Worm (Caenorhabditis elegans) whole organism, L2 larva: ENCODE results near the gene F59A6.3.

Source experiments
- C34F6.9 ChIP-seq: fragments of 150-350 bp; optimal IDR thresholded peaks from 2 replicates; lab custom pipeline; 2014; ENCODE audit warnings: missing biosample characterization, missing genetic modification characterization
- F13H6.1 ChIP-seq: sonication (generic microtip); optimal IDR thresholded peaks from 2 replicates; lab custom pipeline; 2016; ENCODE audit warnings: missing genetic modification characterization, missing compliant biosample characterization
- R02D3.7 ChIP-seq: fragments of 150-350 bp; optimal IDR thresholded peaks from 2 replicates; lab custom pipeline; 2014; ENCODE audit warnings: missing biosample characterization, missing genetic modification characterization
- Y55F3AM.14 ChIP-seq: fragments of 200-800 bp; sonication (Bioruptor generic); optimal IDR thresholded peaks from 2 replicates; lab custom pipeline; 2018; ENCODE audit warnings: mild to moderate bottlenecking, missing genetic modification characterization, missing compliant biosample characterization
- ZK546.5 ChIP-seq: sonication (generic microtip); optimal IDR thresholded peaks from 2 replicates; lab custom pipeline; 2017; ENCODE audit warnings: missing biosample characterization, missing genetic modification characterization
- alr-1 ChIP-seq: fragments of 150-350 bp; optimal IDR thresholded peaks from 2 replicates; lab custom pipeline; 2014; ENCODE audit warnings: missing biosample characterization, missing genetic modification characterization
- aly-2 ChIP-seq: fragments of 150-350 bp; optimal IDR thresholded peaks from 2 replicates; lab custom pipeline; 2014; ENCODE audit warnings: missing biosample characterization, missing genetic modification characterization
- ama-1 ChIP-seq: fragments of 150-350 bp; optimal IDR thresholded peaks from 2 replicates; lab custom pipeline; 2018; ENCODE audit warnings: inconsistent platforms
- blmp-1 ChIP-seq: sonication (generic microtip); optimal IDR thresholded peaks from 2 replicates; lab custom pipeline; 2017; ENCODE audit warnings: missing genetic modification characterization, mild to moderate bottlenecking, missing compliant biosample characterization, antibody characterized with exemption, moderate library complexity; ENCODE audit not compliant: insufficient read depth
- ceh-16 ChIP-seq: fragments of 150-350 bp; optimal IDR thresholded peaks from 2 replicates; lab custom pipeline; 2014; ENCODE audit warnings: missing biosample characterization, missing genetic modification characterization
- ceh-82 ChIP-seq: fragments of 150-350 bp; optimal IDR thresholded peaks from 2 replicates; lab custom pipeline; 2014; ENCODE audit warnings: missing biosample characterization, missing genetic modification characterization
- crh-2 ChIP-seq: sonication (generic microtip); optimal IDR thresholded peaks from 2 replicates; lab custom pipeline; 2017; ENCODE audit warnings: missing biosample characterization, missing genetic modification characterization
- dmd-4 ChIP-seq: sonication (generic microtip); optimal IDR thresholded peaks from 2 replicates; lab custom pipeline; 2017; ENCODE audit warnings: missing biosample characterization, missing genetic modification characterization
- egl-27 ChIP-seq: sonication (generic microtip); optimal IDR thresholded peaks from 3 replicates; lab custom pipeline; 2017; ENCODE audit warnings: missing biosample characterization, missing genetic modification reagents, missing genetic modification characterization
- elt-1 ChIP-seq: fragments of 150-350 bp; optimal IDR thresholded peaks from 2 replicates; lab custom pipeline; 2014; ENCODE audit warnings: missing biosample characterization, missing genetic modification characterization
- elt-3 ChIP-seq: sonication (generic microtip); optimal IDR thresholded peaks from 2 replicates; lab custom pipeline; 2017; ENCODE audit warnings: missing biosample characterization, missing genetic modification characterization
- fos-1 ChIP-seq: fragments of 150-350 bp; optimal IDR thresholded peaks from 2 replicates; lab custom pipeline; 2014; ENCODE audit warnings: missing biosample characterization, missing genetic modification characterization
- gmeb-1 ChIP-seq: fragments of 150-350 bp; optimal IDR thresholded peaks from 2 replicates; lab custom pipeline; 2014; ENCODE audit warnings: missing biosample characterization, missing genetic modification characterization
- lin-11 ChIP-seq: fragments of 150-350 bp; sonication (generic microtip); optimal IDR thresholded peaks from 2 replicates; lab custom pipeline; 2014; ENCODE audit warnings: missing biosample characterization, missing genetic modification characterization, inconsistent platforms, mixed read lengths
- lin-13 ChIP-seq: fragments of 150-350 bp; optimal IDR thresholded peaks from 2 replicates; lab custom pipeline; 2014; ENCODE audit warnings: missing biosample characterization, missing genetic modification reagents, missing genetic modification characterization
- lin-39 ChIP-seq: fragments of 150-350 bp; optimal IDR thresholded peaks from 2 replicates; lab custom pipeline; 2014; ENCODE audit warnings: missing biosample characterization, missing genetic modification reagents, missing genetic modification characterization
- lsy-2 ChIP-seq, 2 experiments: fragments of 150-350 bp in 1 of 2; sonication (generic microtip) in 1 of 2; optimal IDR thresholded peaks; 2 replicates each; lab custom pipeline; 2014 to 2017; ENCODE audit warnings: missing biosample characterization in 2 of 2, missing genetic modification characterization in 2 of 2
- mab-5 ChIP-seq: fragments of 150-350 bp; optimal IDR thresholded peaks from 2 replicates; lab custom pipeline; 2014; ENCODE audit warnings: missing biosample characterization, missing genetic modification characterization
- mbf-1 ChIP-seq: sonication (generic microtip); optimal IDR thresholded peaks from 2 replicates; lab custom pipeline; 2017; ENCODE audit warnings: missing biosample characterization, missing genetic modification characterization
- mdl-1 ChIP-seq, 2 experiments: fragments of 150-350 bp in 1 of 2; sonication (generic microtip) in 1 of 2; optimal IDR thresholded peaks; 2 replicates each; lab custom pipeline; 2017; ENCODE audit warnings: missing biosample characterization in 2 of 2, missing genetic modification characterization in 2 of 2
- nhr-10 ChIP-seq: sonication (generic microtip); optimal IDR thresholded peaks from 2 replicates; lab custom pipeline; 2017; ENCODE audit warnings: missing biosample characterization, missing genetic modification characterization
- nhr-11 ChIP-seq: fragments of 150-350 bp; optimal IDR thresholded peaks from 2 replicates; lab custom pipeline; 2014; ENCODE audit warnings: missing biosample characterization, missing genetic modification characterization
- nhr-12 ChIP-seq: fragments of 150-350 bp; optimal IDR thresholded peaks from 2 replicates; lab custom pipeline; 2014; ENCODE audit warnings: missing biosample characterization, missing genetic modification characterization
- nhr-129 ChIP-seq: fragments of 150-350 bp; optimal IDR thresholded peaks from 2 replicates; lab custom pipeline; 2014; ENCODE audit warnings: missing biosample characterization, missing genetic modification characterization
- nhr-21 ChIP-seq: fragments of 150-350 bp; optimal IDR thresholded peaks from 2 replicates; lab custom pipeline; 2014; ENCODE audit warnings: missing biosample characterization, missing genetic modification characterization
- nhr-23 ChIP-seq: fragments of 150-350 bp; optimal IDR thresholded peaks from 2 replicates; lab custom pipeline; 2014; ENCODE audit warnings: missing biosample characterization, missing genetic modification reagents, missing genetic modification characterization
- nhr-237 ChIP-seq: fragments of 150-350 bp; optimal IDR thresholded peaks from 2 replicates; lab custom pipeline; 2014; ENCODE audit warnings: missing biosample characterization, missing genetic modification characterization
- nhr-25 ChIP-seq: fragments of 150-350 bp; sonication (generic microtip); optimal IDR thresholded peaks from 3 replicates; lab custom pipeline; 2014; ENCODE audit warnings: missing biosample characterization, missing genetic modification characterization
- nhr-6 ChIP-seq: fragments of 150-350 bp; optimal IDR thresholded peaks from 2 replicates; lab custom pipeline; 2014; ENCODE audit warnings: missing biosample characterization, missing genetic modification characterization
- nhr-77 ChIP-seq: fragments of 150-350 bp; optimal IDR thresholded peaks from 2 replicates; lab custom pipeline; 2014; ENCODE audit warnings: missing biosample characterization, missing genetic modification characterization
- peb-1 ChIP-seq: fragments of 150-350 bp; optimal IDR thresholded peaks from 2 replicates; lab custom pipeline; 2014; ENCODE audit warnings: missing biosample characterization, missing genetic modification characterization
- sem-4 ChIP-seq: fragments of 150-350 bp; optimal IDR thresholded peaks from 2 replicates; lab custom pipeline; 2014; ENCODE audit warnings: missing biosample characterization, missing genetic modification reagents, missing genetic modification characterization
- skn-1 ChIP-seq: sonication (generic microtip); optimal IDR thresholded peaks from 2 replicates; lab custom pipeline; 2017; ENCODE audit warnings: missing biosample characterization, missing genetic modification characterization
- sma-3 ChIP-seq: sonication (generic microtip); optimal IDR thresholded peaks from 2 replicates; lab custom pipeline; 2016; ENCODE audit warnings: missing genetic modification reagents, missing genetic modification characterization, missing compliant biosample characterization
- sma-9 ChIP-seq, 2 experiments: fragments of 150-350 bp in 1 of 2; sonication (generic microtip) in 1 of 2; optimal IDR thresholded peaks; 2 replicates each; lab custom pipeline; 2014 to 2016; ENCODE audit warnings: missing genetic modification characterization in 2 of 2, mild to moderate bottlenecking in 1 of 2, missing biosample characterization in 1 of 2, missing compliant biosample characterization in 1 of 2, missing genetic modification reagents in 1 of 2, moderate library complexity in 1 of 2
- snpc-4 ChIP-seq: fragments of 150-350 bp; optimal IDR thresholded peaks from 2 replicates; lab custom pipeline; 2014; ENCODE audit warnings: missing biosample characterization, missing genetic modification characterization
- unc-39 ChIP-seq: fragments of 150-350 bp; optimal IDR thresholded peaks from 2 replicates; lab custom pipeline; 2014; ENCODE audit warnings: missing biosample characterization, missing genetic modification characterization
- unc-55 ChIP-seq: fragments of 150-350 bp; sonication (generic microtip); optimal IDR thresholded peaks from 3 replicates; lab custom pipeline; 2014; ENCODE audit warnings: missing biosample characterization, missing genetic modification reagents, missing genetic modification characterization
- unc-62 ChIP-seq: fragments of 150-350 bp; optimal IDR thresholded peaks from 2 replicates; lab custom pipeline; 2014; ENCODE audit warnings: missing biosample characterization, missing genetic modification reagents, missing genetic modification characterization
- zag-1 ChIP-seq: fragments of 150-350 bp; optimal IDR thresholded peaks from 2 replicates; lab custom pipeline; 2014; ENCODE audit warnings: missing biosample characterization, missing genetic modification characterization
- ztf-1 ChIP-seq: fragments of 200-800 bp; sonication (Bioruptor generic); conservative IDR thresholded peaks from 2 replicates; pipeline ENCODE4 v1.3.6; 2022; ENCODE audit warnings: missing genetic modification characterization, missing compliant biosample characterization
- ztf-11 ChIP-seq: sonication (generic microtip); optimal IDR thresholded peaks from 2 replicates; lab custom pipeline; 2017; ENCODE audit warnings: missing biosample characterization, missing genetic modification characterization
- ztf-4 ChIP-seq: fragments of 150-350 bp; optimal IDR thresholded peaks from 2 replicates; lab custom pipeline; 2014; ENCODE audit warnings: missing biosample characterization, missing genetic modification characterization

The F59A6.3 gene

DNA sequence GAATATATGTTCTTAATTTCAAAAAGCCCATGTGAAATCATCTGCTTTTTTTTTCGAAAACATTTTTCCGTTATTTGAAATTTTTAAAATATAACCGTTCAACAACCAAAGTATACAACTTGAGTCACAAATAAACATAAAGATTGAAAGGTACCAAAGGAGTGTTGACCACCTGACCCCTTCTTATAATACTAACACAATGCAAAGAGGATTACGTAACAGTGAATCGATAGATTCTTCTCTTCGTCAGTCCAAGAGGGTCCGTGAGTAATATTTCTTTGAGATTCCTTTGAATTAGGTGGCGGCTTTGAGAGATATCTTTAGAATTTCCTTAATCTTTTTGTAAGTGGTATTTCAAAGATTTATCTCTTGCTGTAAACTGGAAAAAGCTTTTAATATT lies 8.0 kb downstream of the F59A6.3 start:
- TF ChIP-seq sma-9 (GFP tag; optimal IDR thresholded peaks at IDR 0.05; lab: Kevin White, UChicago) (no peak), sma-9 (tag; optimal IDR thresholded peaks at IDR 0.05; lab: Kevin White, UChicago) (no peak), gmeb-1 (tag; lab: Kevin White, UChicago) (no peak), mdl-1 (tag; optimal IDR thresholded peaks at IDR 0.05; lab: Kevin White, UChicago) (no peak)

DNA sequence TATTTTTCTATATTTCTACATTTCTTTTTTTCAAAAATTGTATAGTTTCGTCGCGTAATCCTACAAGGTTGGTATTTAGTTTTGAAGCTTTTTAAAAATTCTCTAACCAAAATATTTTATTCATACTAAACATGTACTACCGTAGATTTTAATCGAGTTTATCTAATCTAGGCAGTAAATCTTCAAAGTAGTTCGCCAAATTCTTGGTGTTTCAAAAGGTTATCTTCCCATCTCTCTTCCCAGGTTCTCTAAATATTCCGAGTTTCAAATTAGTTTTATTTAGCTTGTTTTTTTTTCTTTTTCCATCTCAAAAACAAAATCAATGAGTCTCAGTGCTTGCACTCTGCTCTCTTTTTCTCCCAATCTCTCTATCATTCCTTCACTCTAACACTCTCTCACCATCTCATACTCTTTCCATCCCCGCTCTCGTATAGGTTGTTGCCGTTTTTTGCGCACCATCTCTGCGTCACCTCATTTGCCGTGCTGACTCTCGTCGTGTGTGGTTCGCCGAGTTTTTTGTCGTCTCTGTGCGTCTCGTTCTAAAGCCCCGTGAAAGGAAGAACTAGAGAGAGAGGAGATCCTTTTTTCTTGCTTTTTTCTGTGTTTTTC lies 8.9 kb downstream of the F59A6.3 start:
- peak; percentile 80 for TF ChIP-seq Y55F3AM.14 (GFP tag; lab: Kevin White, UChicago)
- TF ChIP-seq nhr-12 (tag; lab: Kevin White, UChicago) = no peak
- peak; percentile 81 for TF ChIP-seq fos-1 (tag; lab: Kevin White, UChicago)
- TF ChIP-seq nhr-11 (tag; lab: Kevin White, UChicago) = no peak
- peak; percentile 74 for TF ChIP-seq egl-27 (tag; lab: Kevin White, UChicago)
- TF ChIP-seq sma-9 (GFP tag; optimal IDR thresholded peaks at IDR 0.05; lab: Kevin White, UChicago) = peak; percentile 36
- TF ChIP-seq sma-9 (tag; optimal IDR thresholded peaks at IDR 0.05; lab: Kevin White, UChicago) = no peak
- TF ChIP-seq nhr-237 (tag; lab: Kevin White, UChicago) = no peak
- TF ChIP-seq C34F6.9 (tag; lab: Kevin White, UChicago) = peak; percentile 91
- no peak for TF ChIP-seq alr-1 (tag; lab: Kevin White, UChicago)
- no peak for TF ChIP-seq peb-1
- TF ChIP-seq mbf-1 (tag; lab: Kevin White, UChicago) = no peak
- no peak for TF ChIP-seq R02D3.7
- TF ChIP-seq nhr-23 (tag; lab: Kevin White, UChicago) = no peak
- TF ChIP-seq ceh-16 (tag; lab: Kevin White, UChicago) = peak; percentile 69
- peak; percentile 51 for TF ChIP-seq snpc-4
- no peak for TF ChIP-seq nhr-77 (tag; lab: Kevin White, UChicago)
- no peak for TF ChIP-seq dmd-4 (tag; lab: Kevin White, UChicago)
- TF ChIP-seq gmeb-1 (tag; lab: Kevin White, UChicago) = peak; percentile 14
- peak; percentile 57 for TF ChIP-seq zag-1 (tag; lab: Kevin White, UChicago)
- TF ChIP-seq lin-13 = peak; percentile 32
- TF ChIP-seq sem-4 (tag; lab: Kevin White, UChicago) = peak; percentile 59
- TF ChIP-seq unc-55 = peak; percentile 72
- TF ChIP-seq unc-39 (tag; lab: Kevin White, UChicago) = no peak
- peak; percentile 56 for TF ChIP-seq mab-5 (tag; lab: Kevin White, UChicago)
- TF ChIP-seq ceh-82 = no peak
- TF ChIP-seq mdl-1 (tag; optimal IDR thresholded peaks at IDR 0.05; lab: Kevin White, UChicago) = peak in 1 of 2 experiments; percentile 26
- TF ChIP-seq lin-11 (tag; lab: Kevin White, UChicago) = no peak
- no peak for TF ChIP-seq nhr-6 (tag; lab: Kevin White, UChicago)
- TF ChIP-seq sma-3 (GFP tag; lab: Kevin White, UChicago) = peak; percentile 18
- no peak for TF ChIP-seq aly-2 (tag; lab: Kevin White, UChicago)
- no peak for TF ChIP-seq unc-62 (GFP tag; lab: Kevin White, UChicago)
- TF ChIP-seq ztf-4 (tag; lab: Kevin White, UChicago) = no peak
- TF ChIP-seq blmp-1 (tag; lab: Kevin White, UChicago) = no peak
- TF ChIP-seq nhr-25 (tag; lab: Kevin White, UChicago) = peak; percentile 58
- TF ChIP-seq ztf-1 (GFP tag; lab: Robert Waterston, UW) = no peak
- no peak for TF ChIP-seq ZK546.5
- peak; percentile 31 for TF ChIP-seq nhr-21 (tag; lab: Kevin White, UChicago)
- peak; percentile 21 to 76 for TF ChIP-seq lsy-2 (tag; optimal IDR thresholded peaks at IDR 0.05; lab: Kevin White, UChicago)
- TF ChIP-seq ztf-11 (tag; lab: Kevin White, UChicago) = no peak
- no peak for TF ChIP-seq elt-1
- TF ChIP-seq skn-1 (tag; lab: Kevin White, UChicago) = no peak
- TF ChIP-seq lin-39 = no peak
- peak; percentile 66 for TF ChIP-seq crh-2
- TF ChIP-seq elt-3 = no peak
- peak; percentile 82 for TF ChIP-seq nhr-129
- peak; percentile 1 for TF ChIP-seq ama-1
- TF ChIP-seq F13H6.1 (tag; lab: Kevin White, UChicago) = peak; percentile 68
- no peak for TF ChIP-seq nhr-10 (tag; lab: Kevin White, UChicago)
